Worm (Caenorhabditis elegans): Measurements from ENCODE around the gene C03B1.17.

The C03B1.17 gene

DNA sequence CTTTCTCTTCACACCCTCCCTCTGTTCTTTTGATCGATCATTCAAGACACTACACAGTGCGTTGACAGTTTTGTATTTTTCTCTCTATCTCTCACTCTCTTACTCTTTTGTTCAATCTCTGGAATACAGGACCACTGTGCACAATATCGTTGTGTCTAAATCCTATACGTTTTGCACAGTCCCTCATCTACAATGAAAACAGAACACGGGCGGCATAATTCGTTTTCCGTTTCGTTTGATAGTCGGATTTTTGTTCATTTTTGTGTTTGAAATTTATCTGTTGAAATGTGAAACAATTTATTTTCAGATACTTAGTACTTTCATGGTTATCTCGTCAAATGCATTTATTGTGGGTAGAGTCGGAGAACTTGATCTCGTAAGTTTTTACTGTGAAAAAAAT, 31.9 kb upstream of the C03B1.17 start, which contains the start of gene C03B1.7:
Gene C03B1.7, plus strand, starts transcription at position 301 of the 400 bp plus-strand sequence.
- TF ChIP-seq med-1 (GFP tag; optimal IDR thresholded peaks at IDR 0.05; ENCODE audit: insufficient read depth) (no peak), ztf-23 (GFP tag; IDR thresholded peaks at IDR 0.05) (no peak), flt-1 (GFP tag; IDR thresholded peaks at IDR 0.05) (no peak), T22C8.4 (GFP tag; IDR thresholded peaks at IDR 0.05) (no peak), cog-1 (tag; optimal IDR thresholded peaks at IDR 0.05) (no peak), klf-2 (GFP tag; conservative IDR thresholded peaks at IDR 0.05) (no peak)

DNA sequence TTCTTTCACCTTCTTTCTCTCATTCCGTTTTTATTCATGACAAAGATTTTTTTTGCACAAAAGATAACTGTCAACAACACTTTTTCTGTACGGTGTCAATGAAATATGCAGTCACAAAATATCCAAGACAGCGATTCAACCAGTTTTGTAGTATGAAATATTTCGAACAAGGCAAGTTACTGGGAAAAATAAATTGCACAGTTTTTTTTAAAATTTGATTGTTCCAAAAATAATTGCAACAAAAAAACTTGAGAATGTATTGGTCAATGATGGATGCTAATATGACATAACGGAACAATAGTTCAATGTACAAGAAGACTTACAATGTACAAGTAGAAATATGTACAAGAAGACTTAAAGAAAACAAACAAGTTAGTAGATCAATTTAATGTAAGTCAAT, 27.7 kb upstream of the C03B1.17 start:
- TF ChIP-seq T22C8.4 (GFP tag; IDR thresholded peaks at IDR 0.05) (no peak), med-1 (GFP tag; optimal IDR thresholded peaks at IDR 0.05; ENCODE audit: insufficient read depth) (no peak), tab-1 (GFP tag; IDR thresholded peaks at IDR 0.05) (no peak), klf-2 (GFP tag; conservative IDR thresholded peaks at IDR 0.05) (no peak), ztf-23 (GFP tag; IDR thresholded peaks at IDR 0.05) (no peak), cog-1 (tag; optimal IDR thresholded peaks at IDR 0.05) (no peak), flt-1 (GFP tag; IDR thresholded peaks at IDR 0.05) (no peak), ref-1 (GFP tag; conservative IDR thresholded peaks at IDR 0.05) (no peak), ztf-29 (GFP tag; IDR thresholded peaks at IDR 0.05) (no peak)

DNA sequence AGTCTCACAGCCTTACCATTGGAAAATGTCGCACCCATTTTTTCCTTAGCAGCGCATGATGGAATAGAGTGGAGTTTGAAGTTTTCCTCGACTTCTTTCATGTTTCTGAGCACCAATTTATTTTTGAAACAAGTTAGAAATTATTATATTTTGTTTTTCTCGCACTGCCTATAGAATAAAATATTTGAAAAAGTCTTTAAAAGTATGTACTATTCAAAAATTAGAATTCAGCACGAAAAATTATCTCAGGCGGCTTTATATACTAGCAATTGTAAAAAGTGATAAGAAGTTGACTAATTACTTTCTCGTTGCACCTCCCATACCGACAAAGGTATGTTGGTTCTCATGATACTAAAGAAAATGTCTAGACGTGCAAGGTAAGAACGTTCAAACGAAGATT, 26.4 kb upstream of the C03B1.17 start, which contains the start of gene C03B1.9:
Gene C03B1.9, minus strand, starts transcription at position 101 of the 400 bp plus-strand sequence.
- no peak for TF ChIP-seq ztf-29 (GFP tag; IDR thresholded peaks at IDR 0.05)
- no peak for TF ChIP-seq ztf-23 (GFP tag; IDR thresholded peaks at IDR 0.05)
- TF ChIP-seq ref-1 (GFP tag; conservative IDR thresholded peaks at IDR 0.05): no peak
- TF ChIP-seq T22C8.4 (GFP tag; IDR thresholded peaks at IDR 0.05): no peak
- no peak for TF ChIP-seq tab-1 (GFP tag; IDR thresholded peaks at IDR 0.05)

DNA sequence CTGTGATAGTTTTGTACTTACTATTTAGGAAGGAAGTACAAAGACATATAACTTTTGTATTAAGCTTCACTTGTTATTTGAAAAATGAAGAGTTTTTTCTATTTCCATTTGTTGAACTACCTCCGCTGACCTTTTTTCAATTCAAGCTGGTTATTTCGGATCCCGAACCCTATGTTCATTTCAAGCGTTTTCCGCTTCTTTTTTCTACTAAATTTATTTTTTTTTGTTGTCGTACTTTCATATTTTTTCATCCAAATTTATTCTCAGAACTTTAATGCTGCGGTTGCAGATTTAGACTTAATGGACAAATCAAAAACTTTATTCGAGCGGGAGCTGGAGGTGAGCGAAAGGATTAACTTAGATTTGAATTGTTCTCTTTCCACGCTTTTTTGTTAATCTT, 23.4 kb upstream of the C03B1.17 start, which contains the start of gene C03B1.6:
Gene C03B1.6, plus strand, starts transcription at position 301 of the 400 bp plus-strand sequence.
- no peak for TF ChIP-seq ztf-29 (GFP tag; IDR thresholded peaks at IDR 0.05)
- no peak for TF ChIP-seq T22C8.4 (GFP tag; IDR thresholded peaks at IDR 0.05)
- TF ChIP-seq tab-1 (GFP tag; IDR thresholded peaks at IDR 0.05): no peak
- no peak for TF ChIP-seq klf-2 (GFP tag; conservative IDR thresholded peaks at IDR 0.05)
- no peak for TF ChIP-seq flt-1 (GFP tag; IDR thresholded peaks at IDR 0.05)

DNA sequence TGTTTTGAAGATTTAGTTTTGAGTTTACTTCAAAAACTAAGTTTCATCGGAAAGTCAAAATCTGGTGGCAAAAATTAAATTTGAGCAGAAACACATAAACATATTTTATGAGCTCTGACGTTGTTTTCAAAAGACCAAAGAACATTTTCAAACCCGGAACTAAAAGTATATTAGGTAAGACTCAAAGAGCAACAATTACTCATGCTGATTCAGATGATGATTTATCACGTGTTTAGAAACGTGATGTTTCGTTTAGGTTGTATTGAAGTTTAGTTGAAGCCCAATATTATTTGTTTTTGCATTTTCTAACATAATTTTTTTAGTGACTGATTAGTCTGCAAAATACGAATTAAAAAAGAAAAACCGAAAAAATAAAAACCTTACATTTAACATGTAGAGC, 19.7 kb upstream of the C03B1.17 start:
- TF ChIP-seq klf-2 (GFP tag; conservative IDR thresholded peaks at IDR 0.05): no peak
- no peak for TF ChIP-seq flt-1 (GFP tag; IDR thresholded peaks at IDR 0.05)
- no peak for TF ChIP-seq tab-1 (GFP tag; IDR thresholded peaks at IDR 0.05)

DNA sequence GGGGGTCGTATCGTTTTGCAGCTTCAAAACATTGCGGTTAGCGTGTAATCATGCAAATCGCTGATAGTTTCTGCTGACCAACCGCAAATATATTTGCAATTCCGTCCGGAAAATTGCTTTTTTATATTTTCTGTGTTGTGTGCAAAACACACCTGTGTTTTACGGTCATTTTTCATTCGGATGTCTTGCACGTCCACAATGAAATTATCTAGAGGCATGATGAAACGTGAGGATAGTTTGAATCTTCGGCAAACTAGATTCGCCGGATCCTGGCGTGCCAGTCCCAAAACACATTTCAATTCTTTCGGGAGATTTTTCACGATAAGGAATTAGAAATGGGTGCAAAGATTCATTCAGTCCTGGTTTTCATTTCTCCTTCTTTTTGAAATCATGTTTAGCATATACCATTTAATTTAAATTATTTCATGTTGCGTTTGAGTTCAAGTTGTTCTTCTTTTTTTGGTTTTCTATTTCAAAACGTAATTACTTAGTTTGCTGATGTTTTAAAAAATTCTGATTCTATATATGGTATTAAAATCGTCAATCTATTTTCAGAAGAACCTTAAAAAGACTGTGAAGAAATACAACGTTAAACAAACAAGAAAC, 18.3 kb upstream of the C03B1.17 start, which contains the start of gene C03B1.5:
Gene C03B1.5, plus strand, starts transcription at position 556 of the 606 bp plus-strand sequence.
- TF ChIP-seq tab-1 (GFP tag; IDR thresholded peaks at IDR 0.05): no peak
- TF ChIP-seq klf-2 (GFP tag; conservative IDR thresholded peaks at IDR 0.05): no peak
- no peak for TF ChIP-seq T22C8.4 (GFP tag; IDR thresholded peaks at IDR 0.05)
- no peak for TF ChIP-seq flt-1 (GFP tag; IDR thresholded peaks at IDR 0.05)
- no peak for TF ChIP-seq ztf-23 (GFP tag; IDR thresholded peaks at IDR 0.05)

DNA sequence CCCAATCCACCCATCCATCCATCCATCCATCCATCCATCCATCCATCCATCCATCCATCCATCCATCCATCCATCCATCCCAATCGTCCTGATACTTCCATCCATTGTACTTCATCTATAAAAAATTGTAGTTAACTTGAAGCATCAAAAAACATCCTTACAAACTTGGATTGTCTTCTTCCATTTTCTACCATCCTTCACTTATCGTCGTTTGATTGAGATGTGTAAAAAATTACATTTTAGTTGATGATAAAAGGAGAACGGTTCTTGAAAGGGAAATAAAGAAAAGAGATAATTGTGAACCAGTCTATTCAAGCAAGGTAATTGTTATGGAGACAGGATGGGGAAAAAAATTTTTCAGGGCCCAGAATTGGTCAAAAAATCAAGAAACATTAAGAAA, 15.7 kb upstream of the C03B1.17 start, which contains the start of gene C03B1.10:
Gene C03B1.10, minus strand, starts transcription at position 101 of the 400 bp plus-strand sequence.
- TF ChIP-seq klf-2 (GFP tag; conservative IDR thresholded peaks at IDR 0.05): no peak
- TF ChIP-seq cog-1 (tag; optimal IDR thresholded peaks at IDR 0.05): no peak
- TF ChIP-seq T22C8.4 (GFP tag; IDR thresholded peaks at IDR 0.05): no peak

DNA sequence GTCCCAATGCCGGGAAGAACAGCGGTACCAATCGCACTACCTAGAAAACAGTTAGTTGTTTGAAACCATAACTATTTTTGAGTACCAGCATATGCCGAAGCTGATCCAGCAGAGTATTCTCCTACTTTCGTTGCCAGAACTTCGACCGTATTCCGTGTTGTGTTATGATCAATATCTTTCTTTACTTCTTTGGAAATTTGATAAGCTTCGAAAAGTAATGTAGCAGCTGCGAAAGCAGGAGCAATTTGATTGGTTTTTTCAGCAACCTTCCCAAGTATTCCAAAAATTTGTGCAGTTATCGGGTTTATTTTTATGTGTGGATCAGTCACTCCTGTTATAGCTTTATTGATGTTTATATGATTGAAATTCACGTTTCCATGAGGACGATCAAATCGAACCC, 13.4 kb upstream of the C03B1.17 start:
- TF ChIP-seq ztf-23 (GFP tag; IDR thresholded peaks at IDR 0.05) (no peak), tab-1 (GFP tag; IDR thresholded peaks at IDR 0.05) (no peak), ztf-29 (GFP tag; IDR thresholded peaks at IDR 0.05) (no peak), ref-1 (GFP tag; conservative IDR thresholded peaks at IDR 0.05) (no peak), med-1 (GFP tag; optimal IDR thresholded peaks at IDR 0.05; ENCODE audit: insufficient read depth) (no peak)

DNA sequence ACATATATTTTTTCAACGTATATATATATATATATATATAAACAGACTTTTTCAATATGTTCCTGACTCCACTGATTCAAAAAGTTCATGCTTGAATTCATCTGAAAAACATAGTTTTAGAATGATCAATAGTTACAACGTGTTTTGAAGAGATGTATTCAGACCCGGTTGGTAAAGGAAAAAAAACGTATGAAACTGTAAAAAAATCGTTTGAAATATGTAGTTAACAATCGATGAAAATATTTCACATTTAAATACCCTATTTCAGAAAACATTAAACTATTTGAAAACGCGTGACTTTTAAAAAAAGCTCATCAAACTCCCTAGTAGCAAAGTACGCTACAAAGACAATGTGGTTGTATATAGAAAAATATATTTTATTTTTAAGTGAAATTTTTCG, 12.8 kb upstream of the C03B1.17 start, which contains the start of gene C03B1.14:
Gene C03B1.14, minus strand, starts transcription at position 101 of the 400 bp plus-strand sequence.
- no peak for TF ChIP-seq ztf-29 (GFP tag; IDR thresholded peaks at IDR 0.05)
- TF ChIP-seq flt-1 (GFP tag; IDR thresholded peaks at IDR 0.05): no peak
- no peak for TF ChIP-seq T22C8.4 (GFP tag; IDR thresholded peaks at IDR 0.05)
- TF ChIP-seq ref-1 (GFP tag; conservative IDR thresholded peaks at IDR 0.05): no peak
- TF ChIP-seq klf-2 (GFP tag; conservative IDR thresholded peaks at IDR 0.05): no peak
- no peak for TF ChIP-seq cog-1 (tag; optimal IDR thresholded peaks at IDR 0.05)
- TF ChIP-seq ztf-23 (GFP tag; IDR thresholded peaks at IDR 0.05): no peak

DNA sequence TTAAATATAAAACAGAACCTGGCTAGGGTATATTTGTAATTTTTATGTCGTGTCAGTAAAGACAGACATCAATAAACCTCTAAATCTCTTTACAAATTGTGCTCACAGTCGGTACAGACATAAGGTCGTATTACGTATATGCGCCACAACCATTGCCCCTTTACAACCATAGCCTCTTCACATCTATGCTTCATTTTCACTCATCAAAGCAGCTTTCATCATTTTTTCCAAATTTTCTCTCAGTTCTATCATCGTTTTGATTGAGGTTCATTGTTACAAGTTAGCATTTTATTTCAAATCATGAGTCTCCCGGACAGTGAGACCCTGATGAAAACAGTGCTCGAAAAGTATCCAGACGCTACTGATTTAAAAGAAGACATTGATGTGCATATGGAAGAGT, 9.3 kb upstream of the C03B1.17 start, which contains the start of gene C03B1.4:
Gene C03B1.4, plus strand, starts transcription at position 301 of the 400 bp plus-strand sequence.
- TF ChIP-seq klf-2 (GFP tag; conservative IDR thresholded peaks at IDR 0.05) (no peak), ztf-29 (GFP tag; IDR thresholded peaks at IDR 0.05) (no peak), cog-1 (tag; optimal IDR thresholded peaks at IDR 0.05) (no peak), ztf-23 (GFP tag; IDR thresholded peaks at IDR 0.05) (no peak), T22C8.4 (GFP tag; IDR thresholded peaks at IDR 0.05) (no peak), ref-1 (GFP tag; conservative IDR thresholded peaks at IDR 0.05) (no peak), flt-1 (GFP tag; IDR thresholded peaks at IDR 0.05) (no peak), med-1 (GFP tag; optimal IDR thresholded peaks at IDR 0.05; ENCODE audit: insufficient read depth) (no peak), tab-1 (GFP tag; IDR thresholded peaks at IDR 0.05) (no peak)

DNA sequence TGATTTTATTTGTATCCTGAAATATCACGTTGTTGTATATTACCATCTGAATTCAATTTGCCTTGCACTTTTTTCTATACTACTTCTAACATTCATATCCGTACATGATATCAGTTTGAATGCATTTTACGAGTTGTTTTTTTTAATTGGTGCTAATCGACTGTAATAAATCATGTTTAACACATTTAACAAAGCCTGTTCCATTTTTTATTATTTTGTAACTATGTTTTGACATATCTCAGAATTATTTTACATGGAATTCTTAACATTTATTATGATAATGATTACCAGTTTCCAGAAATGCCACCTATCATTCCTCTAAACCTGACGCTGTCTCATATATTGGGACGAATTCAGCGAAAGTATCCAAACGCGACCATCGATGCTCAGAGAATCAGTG, 7.7 kb upstream of the C03B1.17 start, which contains the start of gene C03B1.3:
Gene C03B1.3, plus strand, starts transcription at position 301 of the 400 bp plus-strand sequence.
- TF ChIP-seq flt-1 (GFP tag; IDR thresholded peaks at IDR 0.05) (no peak), T22C8.4 (GFP tag; IDR thresholded peaks at IDR 0.05) (no peak), ref-1 (GFP tag; conservative IDR thresholded peaks at IDR 0.05) (no peak), med-1 (GFP tag; optimal IDR thresholded peaks at IDR 0.05; ENCODE audit: insufficient read depth) (no peak), tab-1 (GFP tag; IDR thresholded peaks at IDR 0.05) (no peak), klf-2 (GFP tag; conservative IDR thresholded peaks at IDR 0.05) (no peak), cog-1 (tag; optimal IDR thresholded peaks at IDR 0.05) (no peak), ztf-29 (GFP tag; IDR thresholded peaks at IDR 0.05) (no peak), ztf-23 (GFP tag; IDR thresholded peaks at IDR 0.05) (no peak)
